Worm (Caenorhabditis elegans): ENCODE data around the gene K10G4.5.

DNA sequence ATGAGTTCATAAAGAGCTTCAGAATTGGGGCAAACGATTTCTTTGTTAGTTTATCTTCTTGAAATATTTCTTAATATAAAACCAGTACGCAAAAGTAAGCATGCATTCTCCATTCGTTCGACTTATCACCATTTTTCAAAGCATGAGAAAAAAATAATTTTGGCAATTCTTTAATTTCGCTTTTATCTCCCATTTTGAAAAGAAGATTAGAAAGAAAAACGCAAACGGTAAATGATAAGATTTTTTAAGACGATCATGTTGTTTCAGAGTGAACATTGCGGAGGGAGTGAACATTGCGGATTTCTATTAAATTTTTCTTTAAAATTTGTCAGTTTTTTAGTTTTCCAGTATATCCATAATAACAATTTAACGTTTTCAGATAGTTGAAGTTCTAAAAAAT is 38.1 kb upstream of the K10G4.5 start:
- TF ChIP-seq nhr-237 (tag; optimal IDR thresholded peaks at IDR 0.05) (no peak), ces-1 (GFP tag; optimal IDR thresholded peaks at IDR 0.05) (no peak), sem-2 (GFP tag; optimal IDR thresholded peaks at IDR 0.05) (no peak), sptf-1 (tag; optimal IDR thresholded peaks at IDR 0.05) (no peak), mep-1 (tag; optimal IDR thresholded peaks at IDR 0.05) (no peak), nhr-28 (tag; optimal IDR thresholded peaks at IDR 0.05) (no peak), lin-13 (tag; optimal IDR thresholded peaks at IDR 0.05) (no peak), drap-1 (GFP tag; optimal IDR thresholded peaks at IDR 0.05) (no peak), ceh-39 (tag; optimal IDR thresholded peaks at IDR 0.05) (no peak), lsy-2 (tag; optimal IDR thresholded peaks at IDR 0.05) (no peak), elt-3 (tag; optimal IDR thresholded peaks at IDR 0.05) (no peak), nhr-12 (tag; optimal IDR thresholded peaks at IDR 0.05) (no peak), snpc-4 (tag; optimal IDR thresholded peaks at IDR 0.05) (no peak), ztf-11 (tag; optimal IDR thresholded peaks at IDR 0.05) (no peak)
